Worm (Caenorhabditis elegans): ENCODE measurements around the gene nol-6.

Gene nol-6

DNA sequence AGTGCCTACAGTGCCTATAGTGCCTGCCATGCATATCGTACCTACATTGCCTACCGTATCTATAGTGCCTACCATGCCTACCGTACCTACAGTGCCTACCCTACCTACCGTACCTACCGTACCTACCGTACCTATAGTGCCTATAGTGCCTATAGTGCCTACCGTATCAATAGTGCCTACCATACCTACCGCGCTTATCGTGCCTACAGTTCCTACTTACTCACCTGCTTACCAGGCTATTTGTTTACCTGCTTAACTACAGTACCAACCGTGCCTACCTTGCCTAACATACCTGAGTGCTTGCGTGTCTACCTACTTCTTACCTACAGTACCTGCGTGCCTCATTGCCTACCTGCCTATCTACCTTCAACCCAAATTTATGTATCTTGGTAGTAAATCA, 4.2 kb upstream of the nol-6 start:
- TF ChIP-seq elt-1 (tag; optimal IDR thresholded peaks at IDR 0.05) (no peak), lsy-2 (tag; optimal IDR thresholded peaks at IDR 0.05) (no peak), unc-39 (tag; optimal IDR thresholded peaks at IDR 0.05) (no peak), alr-1 (tag; optimal IDR thresholded peaks at IDR 0.05) (no peak), mbf-1 (tag; optimal IDR thresholded peaks at IDR 0.05) (no peak)

DNA sequence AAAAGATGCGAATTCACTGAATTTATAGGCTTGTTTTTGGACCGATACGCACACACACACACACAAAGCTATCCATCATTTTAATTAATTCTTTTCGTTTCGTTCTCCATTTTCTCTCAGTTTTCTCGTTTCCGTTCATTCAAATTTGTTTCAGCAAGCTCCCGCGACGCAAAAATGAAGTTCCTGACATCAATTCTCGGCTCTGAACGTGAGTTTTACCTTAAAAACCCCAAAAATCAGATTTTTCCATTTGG, 964 bp upstream of the nol-6 start, which contains the start of gene Y51H7C.3:
Gene Y51H7C.3 (plus strand): TSS at position 155 of the 254 bp plus-strand sequence.
- no peak for TF ChIP-seq unc-62 (GFP tag; optimal IDR thresholded peaks at IDR 0.05)
- no peak for TF ChIP-seq F13H6.1 (tag; optimal IDR thresholded peaks at IDR 0.05)
- TF ChIP-seq peb-1 (tag; optimal IDR thresholded peaks at IDR 0.05) = no peak
- TF ChIP-seq lin-39 (tag; optimal IDR thresholded peaks at IDR 0.05) = no peak
- no peak for TF ChIP-seq elt-3 (tag; optimal IDR thresholded peaks at IDR 0.05)
- TF ChIP-seq sma-9 (GFP tag; optimal IDR thresholded peaks at IDR 0.05) = no peak
- no peak for TF ChIP-seq sma-9 (tag; optimal IDR thresholded peaks at IDR 0.05)
- TF ChIP-seq unc-55 (GFP tag; optimal IDR thresholded peaks at IDR 0.05) = no peak
- TF ChIP-seq nhr-25 (tag; optimal IDR thresholded peaks at IDR 0.05) = no peak
- TF ChIP-seq elt-1 (tag; optimal IDR thresholded peaks at IDR 0.05) = no peak

DNA sequence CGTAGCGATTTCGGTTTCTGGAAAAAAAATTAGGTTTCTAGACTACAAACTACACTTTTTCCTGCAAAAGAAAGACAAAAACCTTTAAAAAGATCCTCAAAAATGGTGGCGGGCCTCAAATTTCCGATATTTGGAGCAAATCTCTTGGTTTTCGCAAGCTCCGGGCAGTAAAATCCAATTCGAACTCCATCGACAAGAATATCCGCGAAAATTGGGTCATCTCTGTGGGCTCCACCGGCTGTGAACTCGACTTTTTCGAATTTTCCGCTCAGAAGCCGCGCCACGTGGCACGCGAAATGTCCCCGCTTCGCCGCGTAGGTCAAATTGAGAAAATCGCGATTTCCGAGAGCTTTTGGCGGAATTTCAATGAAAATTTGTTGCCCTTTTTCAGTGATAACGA, 584 bp downstream of the nol-6 start:
- no peak for TF ChIP-seq unc-39 (tag; optimal IDR thresholded peaks at IDR 0.05)

DNA sequence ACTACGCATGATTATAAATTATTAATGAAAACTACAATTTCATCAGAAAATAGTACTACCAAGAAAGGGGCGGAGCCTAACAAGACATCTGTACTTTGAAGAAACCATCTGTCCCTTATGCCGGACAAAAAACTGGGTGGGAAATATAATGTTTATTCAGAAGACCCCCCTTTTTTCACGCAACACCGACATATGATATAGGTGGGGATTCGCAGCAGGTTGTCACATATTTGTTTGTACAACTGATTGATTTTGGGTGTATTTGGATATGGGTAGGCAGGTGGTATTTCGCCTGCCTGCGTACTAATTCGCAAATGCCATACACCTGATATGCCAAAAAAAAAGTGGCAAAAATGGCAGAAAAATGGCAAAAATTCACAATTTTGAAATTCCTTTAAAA, 13.6 kb downstream of the nol-6 start, which contains the start of gene Y51H7C.10:
Gene Y51H7C.10 (minus strand): TSS at position 101 of the 400 bp plus-strand sequence.
- TF ChIP-seq F13H6.1 (tag; optimal IDR thresholded peaks at IDR 0.05) (no peak), mbf-1 (tag; optimal IDR thresholded peaks at IDR 0.05) (no peak), lin-13 (GFP tag; optimal IDR thresholded peaks at IDR 0.05) (no peak), nhr-12 (tag; optimal IDR thresholded peaks at IDR 0.05) (no peak), ceh-16 (tag; optimal IDR thresholded peaks at IDR 0.05) (no peak)

DNA sequence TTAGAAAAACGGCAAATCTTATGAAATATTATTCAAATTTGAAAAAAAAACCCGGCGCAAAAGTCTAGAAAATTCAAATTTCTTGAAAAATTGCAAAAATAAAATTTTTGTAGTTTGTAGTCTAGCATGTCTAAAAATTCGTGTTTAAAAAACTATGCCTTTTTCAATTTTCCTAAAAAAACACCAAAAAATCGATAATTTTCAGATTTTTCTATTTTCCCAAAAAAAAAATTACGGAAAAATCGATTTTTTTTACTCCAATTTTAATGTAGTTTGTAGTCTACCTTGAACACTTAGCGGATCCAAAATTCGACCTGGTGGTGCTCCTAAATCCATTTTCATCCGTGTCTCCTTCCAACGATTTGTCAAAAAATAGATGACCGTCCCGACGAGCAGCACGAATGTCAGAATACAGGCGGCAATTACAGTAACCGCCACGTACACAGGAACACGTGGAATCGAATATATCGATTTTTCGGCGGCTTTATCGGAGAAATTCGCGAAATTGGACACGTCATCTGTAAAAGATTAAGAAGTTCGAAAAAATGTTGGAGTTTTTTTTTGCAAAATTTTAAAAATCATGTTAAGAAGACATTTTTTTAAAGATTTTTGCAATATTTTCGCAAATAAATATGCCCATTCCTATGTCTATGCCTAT, 16.4 kb downstream of the nol-6 start:
- no peak for TF ChIP-seq aly-2 (tag; optimal IDR thresholded peaks at IDR 0.05)
- no peak for TF ChIP-seq mbf-1 (tag; optimal IDR thresholded peaks at IDR 0.05)

DNA sequence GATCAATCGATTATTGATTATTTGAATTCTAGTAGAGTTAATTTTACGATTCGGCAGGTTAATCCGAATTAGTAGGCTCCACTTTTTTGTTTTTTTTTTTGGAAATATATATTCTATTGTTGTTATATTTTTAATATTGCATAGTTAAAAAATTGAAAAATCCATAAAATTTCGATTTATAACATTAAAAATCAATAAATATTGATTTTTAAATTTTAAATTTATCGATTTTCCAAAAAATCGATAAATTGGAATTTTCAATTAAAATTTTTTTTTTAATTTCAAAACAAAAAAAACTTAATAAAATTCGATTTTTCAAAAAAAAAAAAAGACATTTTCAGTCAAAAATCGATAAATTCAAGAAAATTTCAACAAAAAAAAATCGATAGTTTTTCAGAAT, 17.3 kb downstream of the nol-6 start:
- no peak for TF ChIP-seq unc-39 (tag; optimal IDR thresholded peaks at IDR 0.05)
- TF ChIP-seq ZK546.5 (tag; optimal IDR thresholded peaks at IDR 0.05) = no peak
- TF ChIP-seq ama-1 (optimal IDR thresholded peaks at IDR 0.05) = no peak
- no peak for TF ChIP-seq F13H6.1 (tag; optimal IDR thresholded peaks at IDR 0.05)
- TF ChIP-seq Y55F3AM.14 (GFP tag; optimal IDR thresholded peaks at IDR 0.05) = no peak
- no peak for TF ChIP-seq sma-9 (GFP tag; optimal IDR thresholded peaks at IDR 0.05)
- no peak for TF ChIP-seq sma-9 (tag; optimal IDR thresholded peaks at IDR 0.05)
- TF ChIP-seq mdl-1 (tag; optimal IDR thresholded peaks at IDR 0.05) = no peak
- TF ChIP-seq ceh-82 (tag; optimal IDR thresholded peaks at IDR 0.05) = no peak
- no peak for TF ChIP-seq aly-2 (tag; optimal IDR thresholded peaks at IDR 0.05)
- no peak for TF ChIP-seq unc-62 (GFP tag; optimal IDR thresholded peaks at IDR 0.05)
- no peak for TF ChIP-seq R02D3.7 (tag; optimal IDR thresholded peaks at IDR 0.05)
- no peak for TF ChIP-seq sem-4 (tag; optimal IDR thresholded peaks at IDR 0.05)
- no peak for TF ChIP-seq unc-55 (GFP tag; optimal IDR thresholded peaks at IDR 0.05)
- TF ChIP-seq ztf-11 (tag; optimal IDR thresholded peaks at IDR 0.05) = no peak
- no peak for TF ChIP-seq lin-39 (tag; optimal IDR thresholded peaks at IDR 0.05)
- TF ChIP-seq fos-1 (tag; optimal IDR thresholded peaks at IDR 0.05) = no peak

DNA sequence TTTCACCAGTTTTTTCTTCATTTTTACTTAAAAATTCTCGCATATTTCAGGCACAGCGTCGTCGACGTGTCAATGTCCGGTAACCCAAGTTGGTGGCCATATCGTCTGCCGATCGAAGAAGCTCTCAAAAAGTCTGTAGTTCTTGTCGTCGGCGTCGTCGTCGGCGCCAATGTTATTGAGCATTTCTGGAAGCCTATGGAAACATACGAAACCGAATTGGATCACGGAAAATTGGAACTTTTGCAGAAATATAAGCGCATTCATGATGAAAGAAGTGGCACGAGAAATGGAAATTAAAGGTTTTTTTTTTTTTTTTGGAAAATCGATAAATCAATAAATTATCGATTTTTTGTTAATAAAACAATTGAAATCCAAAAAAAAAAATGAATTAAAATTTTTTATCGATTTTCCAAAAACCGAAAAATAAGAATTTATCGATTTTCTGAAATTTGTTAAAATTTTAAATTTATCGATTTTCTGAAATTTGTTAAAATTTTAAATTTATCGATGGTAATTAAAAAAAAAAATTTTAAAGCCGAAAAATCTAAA, 24.9 kb downstream of the nol-6 start, which contains the start of gene alkb-1:
Gene alkb-1 (plus strand): TSS at position 51 of the 549 bp plus-strand sequence.
- TF ChIP-seq ama-1 (optimal IDR thresholded peaks at IDR 0.05) (no peak), snpc-4 (tag; optimal IDR thresholded peaks at IDR 0.05) (no peak), nhr-6 (tag; optimal IDR thresholded peaks at IDR 0.05) (no peak), blmp-1 (tag; optimal IDR thresholded peaks at IDR 0.05; ENCODE audit: insufficient read depth) (no peak), ceh-16 (tag; optimal IDR thresholded peaks at IDR 0.05) (no peak), sma-3 (GFP tag; optimal IDR thresholded peaks at IDR 0.05) (no peak), sma-9 (GFP tag; optimal IDR thresholded peaks at IDR 0.05) (no peak), sma-9 (tag; optimal IDR thresholded peaks at IDR 0.05) (no peak), unc-39 (tag; optimal IDR thresholded peaks at IDR 0.05) (no peak), C34F6.9 (tag; optimal IDR thresholded peaks at IDR 0.05) (no peak), unc-62 (GFP tag; optimal IDR thresholded peaks at IDR 0.05) (no peak), unc-55 (GFP tag; optimal IDR thresholded peaks at IDR 0.05) (no peak), nhr-25 (tag; optimal IDR thresholded peaks at IDR 0.05) (no peak), elt-3 (tag; optimal IDR thresholded peaks at IDR 0.05) (no peak)

Data from whole organism, L2 larva.